Worm (Caenorhabditis elegans) whole organism, L1 larva: ENCODE measurements around the gene unc-79.

ENCODE experiments used
- alr-1 ChIP-seq: fragments of 200-800 bp; sonication (Bioruptor generic); optimal IDR thresholded peaks from 2 replicates; lab custom pipeline; 2018; ENCODE audit warnings: borderline replicate concordance, mild to moderate bottlenecking, missing genetic modification characterization, missing compliant biosample characterization
- aly-2 ChIP-seq: fragments of 150-350 bp; optimal IDR thresholded peaks from 2 replicates; lab custom pipeline; 2014; ENCODE audit warnings: missing biosample characterization, missing genetic modification characterization
- ama-1 ChIP-seq: fragments of 150-350 bp; optimal IDR thresholded peaks from 2 replicates; lab custom pipeline; 2014
- blmp-1 ChIP-seq: fragments of 150-350 bp; optimal IDR thresholded peaks from 2 replicates; lab custom pipeline; 2014; ENCODE audit warnings: missing biosample characterization, missing genetic modification characterization
- ceh-63 ChIP-seq: fragments of 200-800 bp; sonication (Bioruptor generic); optimal IDR thresholded peaks from 2 replicates; lab custom pipeline; 2018; ENCODE audit warnings: mild to moderate bottlenecking, missing genetic modification characterization, missing compliant biosample characterization
- ceh-82 ChIP-seq, 3 experiments: fragments of 150-350 bp in 1 of 3; sonication (generic microtip) in 2 of 3; optimal IDR thresholded peaks; 2 replicates each; lab custom pipeline; 2014 to 2017; ENCODE audit warnings: missing biosample characterization in 3 of 3, missing genetic modification characterization in 3 of 3
- dpl-1 ChIP-seq, 3 experiments: fragments of 150-350 bp in 2 of 3; sonication (generic microtip) in 1 of 3; optimal IDR thresholded peaks; 2 replicates each; lab custom pipeline; 2014 to 2017; ENCODE audit warnings: missing biosample characterization in 3 of 3, missing genetic modification characterization in 3 of 3, missing genetic modification reagents in 3 of 3
- dsc-1 ChIP-seq: sonication (generic microtip); optimal IDR thresholded peaks from 2 replicates; lab custom pipeline; 2016; ENCODE audit warnings: mild to moderate bottlenecking, missing genetic modification characterization, missing compliant biosample characterization
- efl-1 ChIP-seq, 4 experiments: fragments of 150-350 bp; optimal IDR thresholded peaks in 3 of 4; peaks in 1 of 4; 1 replicate in 1 of 4; 2 replicates in 3 of 4; lab custom pipeline; 2014; ENCODE audit warnings: missing biosample characterization in 2 of 4, missing genetic modification characterization in 2 of 4, missing genetic modification reagents in 2 of 4
- elt-2 ChIP-seq: sonication (generic microtip); optimal IDR thresholded peaks from 2 replicates; lab custom pipeline; 2016; ENCODE audit warnings: missing genetic modification characterization, mild to moderate bottlenecking, inconsistent platforms, missing compliant biosample characterization, missing genetic modification reagents
- elt-3 ChIP-seq, 6 experiments: fragments of 150-350 bp in 1 of 6; sonication (generic microtip); optimal IDR thresholded peaks; 2 replicates each; lab custom pipeline; 2017 to 2018; ENCODE audit warnings: missing biosample characterization in 6 of 6, missing genetic modification characterization in 6 of 6, inconsistent platforms in 1 of 6
- ets-5 ChIP-seq: fragments of 200-800 bp; sonication (Bioruptor generic); IDR thresholded peaks from 2 replicates; pipeline ENCODE4 v1.3.6; 2022; ENCODE audit warnings: missing genetic modification characterization, missing compliant biosample characterization
- fkh-4 ChIP-seq: sonication (generic microtip); optimal IDR thresholded peaks from 2 replicates; lab custom pipeline; 2016; ENCODE audit warnings: missing compliant biosample characterization, missing genetic modification characterization, borderline replicate concordance
- fkh-8 ChIP-seq: sonication (generic microtip); optimal IDR thresholded peaks from 2 replicates; lab custom pipeline; 2016; ENCODE audit warnings: mild to moderate bottlenecking, missing genetic modification characterization, missing compliant biosample characterization
- hlh-4 ChIP-seq: sonication (generic microtip); optimal IDR thresholded peaks from 2 replicates; lab custom pipeline; 2016; ENCODE audit warnings: mild to moderate bottlenecking, missing genetic modification characterization, missing compliant biosample characterization
- hpl-2 ChIP-seq: fragments of 150-350 bp; optimal IDR thresholded peaks from 2 replicates; lab custom pipeline; 2014; ENCODE audit warnings: missing biosample characterization, missing genetic modification reagents, missing genetic modification characterization
- jun-1 ChIP-seq: fragments of 150-350 bp; optimal IDR thresholded peaks from 2 replicates; lab custom pipeline; 2014; ENCODE audit warnings: missing biosample characterization, missing genetic modification reagents, missing genetic modification characterization
- lin-14 ChIP-seq: fragments of 200-800 bp; sonication (Bioruptor generic); optimal IDR thresholded peaks from 2 replicates; lab custom pipeline; 2018; ENCODE audit warnings: mild to moderate bottlenecking, missing genetic modification characterization, moderate library complexity, missing compliant biosample characterization
- lin-35 ChIP-seq, 2 experiments: fragments of 150-350 bp; optimal IDR thresholded peaks; 2 replicates each; lab custom pipeline; 2014; ENCODE audit warnings: missing biosample characterization in 2 of 2, missing genetic modification characterization in 2 of 2, missing genetic modification reagents in 2 of 2
- lin-39 ChIP-seq: fragments of 150-350 bp; optimal IDR thresholded peaks from 2 replicates; lab custom pipeline; 2014; ENCODE audit warnings: missing biosample characterization, missing genetic modification reagents, missing genetic modification characterization
- lir-3 ChIP-seq: sonication (generic microtip); optimal IDR thresholded peaks from 2 replicates; lab custom pipeline; 2016; ENCODE audit warnings: mild to moderate bottlenecking, missing genetic modification characterization, moderate library complexity, missing compliant biosample characterization; ENCODE audit not compliant: poor library complexity
- lsy-2 ChIP-seq, 2 experiments: fragments of 150-350 bp; optimal IDR thresholded peaks; 2 replicates each; lab custom pipeline; 2014; ENCODE audit warnings: missing biosample characterization in 2 of 2, missing genetic modification characterization in 2 of 2
- mef-2 ChIP-seq: fragments of 150-350 bp; optimal IDR thresholded peaks from 2 replicates; lab custom pipeline; 2014; ENCODE audit warnings: missing biosample characterization, missing genetic modification characterization
- nhr-12 ChIP-seq: sonication (generic microtip); optimal IDR thresholded peaks from 2 replicates; lab custom pipeline; 2017; ENCODE audit warnings: missing biosample characterization, missing genetic modification characterization
- nhr-237 ChIP-seq: fragments of 150-350 bp; optimal IDR thresholded peaks from 2 replicates; lab custom pipeline; 2014; ENCODE audit warnings: missing biosample characterization, missing genetic modification characterization
- nhr-47 ChIP-seq: sonication (generic microtip); optimal IDR thresholded peaks from 2 replicates; lab custom pipeline; 2016; ENCODE audit warnings: mild to moderate bottlenecking, missing genetic modification characterization, moderate library complexity, missing compliant biosample characterization
- nhr-71 ChIP-seq: sonication (generic microtip); optimal IDR thresholded peaks from 2 replicates; lab custom pipeline; 2016; ENCODE audit warnings: mild to moderate bottlenecking, missing genetic modification characterization, moderate library complexity, missing compliant biosample characterization
- nhr-77 ChIP-seq: fragments of 150-350 bp; optimal IDR thresholded peaks from 2 replicates; lab custom pipeline; 2014; ENCODE audit warnings: missing biosample characterization, missing genetic modification characterization
- nhr-84 ChIP-seq: sonication (generic microtip); optimal IDR thresholded peaks from 2 replicates; lab custom pipeline; 2017; ENCODE audit warnings: missing biosample characterization, missing genetic modification characterization
- nhr-85 ChIP-seq: sonication (generic microtip); peaks from one replicate; lab custom pipeline; 2016; ENCODE audit warnings: missing genetic modification characterization, inconsistent platforms, missing compliant biosample characterization
- pax-3 ChIP-seq: fragments of 200-800 bp; sonication (Bioruptor generic); optimal IDR thresholded peaks from 2 replicates; lab custom pipeline; 2018; ENCODE audit warnings: mild to moderate bottlenecking, missing genetic modification characterization, moderate library complexity, missing compliant biosample characterization
- pqm-1 ChIP-seq: sonication (generic microtip); optimal IDR thresholded peaks from 3 replicates; lab custom pipeline; 2017; ENCODE audit warnings: missing biosample characterization, missing genetic modification characterization
- rnt-1 ChIP-seq: sonication (generic microtip); optimal IDR thresholded peaks from 2 replicates; lab custom pipeline; 2016; ENCODE audit warnings: mild to moderate bottlenecking, missing genetic modification characterization, moderate library complexity, missing compliant biosample characterization
- snu-23 ChIP-seq: sonication (generic microtip); optimal IDR thresholded peaks from 2 replicates; lab custom pipeline; 2016; ENCODE audit warnings: missing genetic modification characterization, missing compliant biosample characterization
- sox-4 ChIP-seq: sonication (generic microtip); optimal IDR thresholded peaks from 2 replicates; lab custom pipeline; 2016; ENCODE audit warnings: missing genetic modification characterization, missing compliant biosample characterization
- swsn-7 ChIP-seq: sonication (generic microtip); optimal IDR thresholded peaks from 2 replicates; lab custom pipeline; 2016; ENCODE audit warnings: missing genetic modification characterization, missing compliant biosample characterization
- tlp-1 ChIP-seq: fragments of 150-350 bp; optimal IDR thresholded peaks from 2 replicates; lab custom pipeline; 2014; ENCODE audit warnings: missing biosample characterization, missing genetic modification characterization
- zag-1 ChIP-seq: fragments of 150-350 bp; optimal IDR thresholded peaks from 2 replicates; lab custom pipeline; 2014; ENCODE audit warnings: missing biosample characterization, missing genetic modification characterization
- zip-4 ChIP-seq: fragments of 200-800 bp; sonication (Bioruptor generic); optimal IDR thresholded peaks from 2 replicates; lab custom pipeline; 2018; ENCODE audit warnings: mild to moderate bottlenecking, missing genetic modification characterization, moderate library complexity, missing compliant biosample characterization

unc-79 gene

ce11 chrIII:4087565-4087964, 21.1 kb downstream of the unc-79 start (continued):
- peak; percentile 44 for TF ChIP-seq pax-3 (tag; lab: Kevin White, UChicago)
- TF ChIP-seq lsy-2 (tag; optimal IDR thresholded peaks at IDR 0.05; lab: Kevin White, UChicago), result peak; percentile 58 to 89
- TF ChIP-seq mef-2 (tag; lab: Kevin White, UChicago), result no peak
- no peak for TF ChIP-seq lir-3 (tag; lab: Kevin White, UChicago)
- TF ChIP-seq hpl-2 (GFP tag; lab: Kevin White, UChicago), result no peak
- TF ChIP-seq ama-1 (lab: Kevin White, UChicago), result no peak
- TF ChIP-seq lin-35 (GFP tag; optimal IDR thresholded peaks at IDR 0.05; lab: Kevin White, UChicago), result peak; percentile 92 to 94
- TF ChIP-seq lin-39, result no peak
- peak; percentile 67 for TF ChIP-seq fkh-8 (tag; lab: Kevin White, UChicago)
- peak; percentile 62 for TF ChIP-seq swsn-7 (tag; lab: Kevin White, UChicago)
- no peak for TF ChIP-seq nhr-84 (tag; lab: Kevin White, UChicago)
- TF ChIP-seq nhr-85 (tag; lab: Kevin White, UChicago), result no peak
- TF ChIP-seq jun-1, result peak; percentile 65
- TF ChIP-seq alr-1, result no peak
- TF ChIP-seq, all 84 proteins: peak for 38

- TF ChIP-seq dpl-1 (GFP tag; optimal IDR thresholded peaks at IDR 0.05; lab: Kevin White, UChicago) (peak in 1 of 3 experiments; percentile 39), nhr-71 (tag; lab: Kevin White, UChicago) (peak; percentile 37), nhr-47 (peak; percentile 27), lin-14 (GFP tag; lab: Kevin White, UChicago) (peak; percentile 69), elt-2 (tag; lab: Kevin White, UChicago) (peak; percentile 50), lsy-2 (tag; optimal IDR thresholded peaks at IDR 0.05; lab: Kevin White, UChicago) (peak; percentile 7 to 59), fkh-8 (tag; lab: Kevin White, UChicago) (no peak), dsc-1 (peak; percentile 56), tlp-1 (tag; lab: Kevin White, UChicago) (no peak), nhr-12 (tag; lab: Kevin White, UChicago) (no peak), snu-23 (GFP tag; lab: Kevin White, UChicago) (peak; percentile 1), lin-35 (GFP tag; optimal IDR thresholded peaks at IDR 0.05; lab: Kevin White, UChicago) (peak in 1 of 2 experiments; percentile 46), efl-1 (optimal IDR thresholded peaks at IDR 0.05; lab: Kevin White, UChicago) (peak; percentile 15 to 26), efl-1 (GFP tag; optimal IDR thresholded peaks at IDR 0.05 in 1 of 2; lab: Kevin White, UChicago) (peak in 1 of 2 experiments; percentile 33), ceh-82 (tag; optimal IDR thresholded peaks at IDR 0.05; lab: Kevin White, UChicago) (peak in 1 of 3 experiments; percentile 26), nhr-237 (no peak), hpl-2 (GFP tag; lab: Kevin White, UChicago) (no peak), swsn-7 (tag; lab: Kevin White, UChicago) (peak; percentile 10)
Measured at ce11 chrIII:4088338-4088918, 22.0 kb downstream of the unc-79 start.

ce11 chrIII:4090773-4091172, 24.3 kb downstream of the unc-79 start, which contains the start of gene C03C10.2:
TSS of gene C03C10.2 (plus strand) at chrIII:4091073.
- TF ChIP-seq nhr-77 (tag; lab: Kevin White, UChicago) (no peak), blmp-1 (no peak), rnt-1 (no peak), elt-3 (tag; optimal IDR thresholded peaks at IDR 0.05; lab: Kevin White, UChicago) (no peak), elt-2 (tag; lab: Kevin White, UChicago) (no peak), mef-2 (tag; lab: Kevin White, UChicago) (no peak), pqm-1 (tag; lab: Kevin White, UChicago) (no peak), hpl-2 (GFP tag; lab: Kevin White, UChicago) (no peak), pax-3 (tag; lab: Kevin White, UChicago) (no peak), ceh-63 (no peak), lin-39 (no peak), ets-5 (GFP tag; lab: Robert Waterston, UW) (no peak), aly-2 (no peak), zag-1 (no peak), zip-4 (GFP tag; lab: Kevin White, UChicago) (no peak), sox-4 (tag; lab: Kevin White, UChicago) (no peak), fkh-4 (no peak), alr-1 (no peak), dsc-1 (no peak), hlh-4 (tag; lab: Kevin White, UChicago) (no peak)
